Worm (Caenorhabditis elegans) whole organism, L1 larva: ENCODE measurements around the gene gos-28.

Experiments
- C04F5.9 ChIP-seq: sonication (generic microtip); optimal IDR thresholded peaks from 2 replicates; lab custom pipeline; 2016; ENCODE audit warnings: missing genetic modification characterization, missing compliant biosample characterization
- C16A3.4 ChIP-seq: fragments of 150-350 bp; optimal IDR thresholded peaks from 2 replicates; lab custom pipeline; 2014; ENCODE audit warnings: missing biosample characterization, missing genetic modification characterization
- F16B12.6 ChIP-seq: fragments of 150-350 bp; optimal IDR thresholded peaks from 2 replicates; lab custom pipeline; 2014; ENCODE audit warnings: missing biosample characterization, missing genetic modification characterization
- aly-2 ChIP-seq: fragments of 150-350 bp; optimal IDR thresholded peaks from 2 replicates; lab custom pipeline; 2014; ENCODE audit warnings: missing biosample characterization, missing genetic modification characterization
- blmp-1 ChIP-seq: fragments of 150-350 bp; optimal IDR thresholded peaks from 2 replicates; lab custom pipeline; 2014; ENCODE audit warnings: missing biosample characterization, missing genetic modification characterization
- ceh-8 ChIP-seq: fragments of 200-800 bp; sonication (Bioruptor generic); optimal IDR thresholded peaks from 2 replicates; lab custom pipeline; 2018; ENCODE audit warnings: mild to moderate bottlenecking, missing genetic modification characterization, moderate library complexity, missing compliant biosample characterization
- ceh-88 ChIP-seq: fragments of 200-800 bp; sonication (Bioruptor generic); IDR thresholded peaks from 2 replicates; pipeline ENCODE4 v1.3.6; 2022; ENCODE audit warnings: missing genetic modification characterization, missing compliant biosample characterization
- ceh-90 ChIP-seq: sonication (generic microtip); optimal IDR thresholded peaks from 2 replicates; lab custom pipeline; 2016; ENCODE audit warnings: missing genetic modification characterization, missing compliant biosample characterization
- ces-1 ChIP-seq: fragments of 150-350 bp; optimal IDR thresholded peaks from 2 replicates; lab custom pipeline; 2014; ENCODE audit warnings: missing biosample characterization, missing genetic modification reagents, missing genetic modification characterization
- dpl-1 ChIP-seq, 3 experiments: fragments of 150-350 bp in 2 of 3; sonication (generic microtip) in 1 of 3; optimal IDR thresholded peaks; 2 replicates each; lab custom pipeline; 2014 to 2017; ENCODE audit warnings: missing biosample characterization in 3 of 3, missing genetic modification characterization in 3 of 3, missing genetic modification reagents in 3 of 3
- dsc-1 ChIP-seq: sonication (generic microtip); optimal IDR thresholded peaks from 2 replicates; lab custom pipeline; 2016; ENCODE audit warnings: mild to moderate bottlenecking, missing genetic modification characterization, missing compliant biosample characterization
- efl-3 ChIP-seq: fragments of 200-800 bp; sonication (Bioruptor generic); optimal IDR thresholded peaks from 2 replicates; lab custom pipeline; 2018; ENCODE audit warnings: mild to moderate bottlenecking, missing genetic modification characterization, missing compliant biosample characterization
- egl-13 ChIP-seq: sonication (generic microtip); optimal IDR thresholded peaks from 2 replicates; lab custom pipeline; 2016; ENCODE audit warnings: missing genotype, missing genetic modification reagents, missing genetic modification characterization, missing compliant biosample characterization
- ets-5 ChIP-seq: fragments of 200-800 bp; sonication (Bioruptor generic); IDR thresholded peaks from 2 replicates; pipeline ENCODE4 v1.3.6; 2022; ENCODE audit warnings: missing genetic modification characterization, missing compliant biosample characterization
- grh-1 ChIP-seq: fragments of 200-800 bp; sonication (Bioruptor generic); IDR thresholded peaks from 2 replicates; pipeline ENCODE4 v1.3.6; 2022; ENCODE audit warnings: missing genetic modification reagents, missing genetic modification characterization, missing compliant biosample characterization
- irx-1 ChIP-seq: sonication (generic microtip); optimal IDR thresholded peaks from 2 replicates; lab custom pipeline; 2016; ENCODE audit warnings: missing genetic modification characterization, missing compliant biosample characterization
- isw-1 ChIP-seq: fragments of 200-800 bp; sonication (Bioruptor generic); IDR thresholded peaks from 2 replicates; pipeline ENCODE4 v1.3.6; 2022; ENCODE audit warnings: missing genetic modification characterization, missing compliant biosample characterization
- jun-1 ChIP-seq: fragments of 150-350 bp; optimal IDR thresholded peaks from 2 replicates; lab custom pipeline; 2014; ENCODE audit warnings: missing biosample characterization, missing genetic modification reagents, missing genetic modification characterization
- lin-13 ChIP-seq: fragments of 150-350 bp; optimal IDR thresholded peaks from 2 replicates; lab custom pipeline; 2014; ENCODE audit warnings: missing biosample characterization, missing genetic modification reagents, missing genetic modification characterization
- lin-14 ChIP-seq: fragments of 200-800 bp; sonication (Bioruptor generic); optimal IDR thresholded peaks from 2 replicates; lab custom pipeline; 2018; ENCODE audit warnings: mild to moderate bottlenecking, missing genetic modification characterization, moderate library complexity, missing compliant biosample characterization
- lin-15B ChIP-seq: fragments of 150-350 bp; sonication (generic microtip); optimal IDR thresholded peaks from 3 replicates; lab custom pipeline; 2014; ENCODE audit warnings: missing biosample characterization, missing genetic modification characterization
- lin-35 ChIP-seq, 2 experiments: fragments of 150-350 bp; optimal IDR thresholded peaks; 2 replicates each; lab custom pipeline; 2014; ENCODE audit warnings: missing biosample characterization in 2 of 2, missing genetic modification characterization in 2 of 2, missing genetic modification reagents in 2 of 2
- lin-39 ChIP-seq: fragments of 150-350 bp; optimal IDR thresholded peaks from 2 replicates; lab custom pipeline; 2014; ENCODE audit warnings: missing biosample characterization, missing genetic modification reagents, missing genetic modification characterization
- lir-3 ChIP-seq: sonication (generic microtip); optimal IDR thresholded peaks from 2 replicates; lab custom pipeline; 2016; ENCODE audit warnings: mild to moderate bottlenecking, missing genetic modification characterization, moderate library complexity, missing compliant biosample characterization; ENCODE audit not compliant: poor library complexity
- mep-1 ChIP-seq: fragments of 150-350 bp; optimal IDR thresholded peaks from 2 replicates; lab custom pipeline; 2014; ENCODE audit warnings: missing biosample characterization, missing genetic modification characterization
- nhr-47 ChIP-seq: sonication (generic microtip); optimal IDR thresholded peaks from 2 replicates; lab custom pipeline; 2016; ENCODE audit warnings: mild to moderate bottlenecking, missing genetic modification characterization, moderate library complexity, missing compliant biosample characterization
- nhr-71 ChIP-seq: sonication (generic microtip); optimal IDR thresholded peaks from 2 replicates; lab custom pipeline; 2016; ENCODE audit warnings: mild to moderate bottlenecking, missing genetic modification characterization, moderate library complexity, missing compliant biosample characterization
- nhr-76 ChIP-seq: sonication (generic microtip); optimal IDR thresholded peaks from 2 replicates; lab custom pipeline; 2017; ENCODE audit warnings: missing biosample characterization, missing genetic modification characterization
- nhr-85 ChIP-seq: sonication (generic microtip); peaks from one replicate; lab custom pipeline; 2016; ENCODE audit warnings: missing genetic modification characterization, inconsistent platforms, missing compliant biosample characterization
- rnt-1 ChIP-seq: sonication (generic microtip); optimal IDR thresholded peaks from 2 replicates; lab custom pipeline; 2016; ENCODE audit warnings: mild to moderate bottlenecking, missing genetic modification characterization, moderate library complexity, missing compliant biosample characterization
- skn-1 ChIP-seq: fragments of 150-350 bp; optimal IDR thresholded peaks from 2 replicates; lab custom pipeline; 2014; ENCODE audit warnings: missing biosample characterization, missing genetic modification characterization
- snpc-4 ChIP-seq: fragments of 150-350 bp; optimal IDR thresholded peaks from 2 replicates; lab custom pipeline; 2014; ENCODE audit warnings: missing biosample characterization, missing genetic modification characterization
- snu-23 ChIP-seq: sonication (generic microtip); optimal IDR thresholded peaks from 2 replicates; lab custom pipeline; 2016; ENCODE audit warnings: missing genetic modification characterization, missing compliant biosample characterization
- sox-4 ChIP-seq: sonication (generic microtip); optimal IDR thresholded peaks from 2 replicates; lab custom pipeline; 2016; ENCODE audit warnings: missing genetic modification characterization, missing compliant biosample characterization
- sptf-1 ChIP-seq: fragments of 150-350 bp; optimal IDR thresholded peaks from 2 replicates; lab custom pipeline; 2014; ENCODE audit warnings: missing biosample characterization, missing genetic modification characterization
- sup-37 ChIP-seq: fragments of 200-800 bp; sonication (Bioruptor generic); optimal IDR thresholded peaks from 2 replicates; lab custom pipeline; 2018; ENCODE audit warnings: mild to moderate bottlenecking, missing genetic modification characterization, missing compliant biosample characterization
- tbx-2 ChIP-seq: sonication (generic microtip); optimal IDR thresholded peaks from 2 replicates; lab custom pipeline; 2016; ENCODE audit warnings: missing genetic modification characterization, missing compliant biosample characterization
- tlp-1 ChIP-seq: fragments of 150-350 bp; optimal IDR thresholded peaks from 2 replicates; lab custom pipeline; 2014; ENCODE audit warnings: missing biosample characterization, missing genetic modification characterization
- unc-62 ChIP-seq: fragments of 150-350 bp; optimal IDR thresholded peaks from 2 replicates; lab custom pipeline; 2014; ENCODE audit warnings: missing biosample characterization, missing genetic modification reagents, missing genetic modification characterization
- unc-86 ChIP-seq: sonication (generic microtip); optimal IDR thresholded peaks from 2 replicates; lab custom pipeline; 2016; ENCODE audit warnings: missing genetic modification characterization, missing compliant biosample characterization
- xbp-1 ChIP-seq: sonication (generic microtip); optimal IDR thresholded peaks from 2 replicates; lab custom pipeline; 2016; ENCODE audit warnings: missing genetic modification characterization, missing compliant biosample characterization
- zag-1 ChIP-seq: fragments of 150-350 bp; optimal IDR thresholded peaks from 2 replicates; lab custom pipeline; 2014; ENCODE audit warnings: missing biosample characterization, missing genetic modification characterization
- zip-4 ChIP-seq: fragments of 200-800 bp; sonication (Bioruptor generic); optimal IDR thresholded peaks from 2 replicates; lab custom pipeline; 2018; ENCODE audit warnings: mild to moderate bottlenecking, missing genetic modification characterization, moderate library complexity, missing compliant biosample characterization
- ztf-11 ChIP-seq, 2 experiments: sonication (generic microtip); optimal IDR thresholded peaks; 2 replicates each; lab custom pipeline; 2016 to 2017; ENCODE audit warnings: missing genetic modification characterization in 2 of 2, missing biosample characterization in 1 of 2, missing compliant biosample characterization in 1 of 2

The gos-28 gene

DNA sequence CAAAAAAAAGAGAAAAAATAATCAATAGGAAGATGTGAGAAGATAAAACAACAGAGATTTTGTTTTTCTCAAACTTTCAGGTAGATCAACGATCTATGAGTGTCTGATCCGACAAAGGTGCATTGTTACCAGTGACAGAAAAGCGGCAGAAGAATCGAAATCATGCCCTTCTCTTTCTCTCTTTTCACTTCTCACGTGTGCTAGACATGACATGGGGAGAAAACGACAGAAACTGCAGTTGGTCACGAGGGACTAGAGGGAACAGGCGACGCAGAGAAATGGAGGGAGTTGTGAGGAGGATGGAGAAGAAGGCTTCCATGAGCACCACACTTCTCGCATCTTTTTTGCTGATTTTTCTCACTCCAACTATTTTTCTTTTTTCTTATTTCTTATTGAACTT lies 13.8 kb downstream of the gos-28 start, which contains the start of gene F56C9.10 (continued):
- peak; percentile 52 for TF ChIP-seq dsc-1 (tag; lab: Kevin White, UChicago)
- no peak for TF ChIP-seq tlp-1
- TF ChIP-seq egl-13 (tag; lab: Kevin White, UChicago): peak; percentile 51
- TF ChIP-seq C04F5.9: peak; percentile 42
- peak; percentile 34 for TF ChIP-seq aly-2 (tag; lab: Kevin White, UChicago)
- peak; percentile 59 for TF ChIP-seq lir-3
- no peak for TF ChIP-seq nhr-76 (tag; lab: Kevin White, UChicago)
- TF ChIP-seq jun-1: peak; percentile 49
- TF ChIP-seq irx-1: peak; percentile 60
- TF ChIP-seq lin-15B (tag; lab: Kevin White, UChicago): peak; percentile 40
- peak; percentile 93 for TF ChIP-seq lin-13
- TF ChIP-seq ceh-8 (GFP tag; lab: Kevin White, UChicago): no peak
- TF ChIP-seq efl-3: no peak
- TF ChIP-seq snu-23: peak; percentile 96
- TF ChIP-seq isw-1 (GFP tag; lab: Robert Waterston, UW): peak; percentile 58
- no peak for TF ChIP-seq zip-4 (GFP tag; lab: Kevin White, UChicago)
- TF ChIP-seq xbp-1 (tag; lab: Kevin White, UChicago): peak; percentile 75
- no peak for TF ChIP-seq zag-1 (tag; lab: Kevin White, UChicago)
- TF ChIP-seq lin-35 (GFP tag; optimal IDR thresholded peaks at IDR 0.05; lab: Kevin White, UChicago): peak; percentile 81 to 88
- no peak for TF ChIP-seq ceh-90 (tag; lab: Kevin White, UChicago)
- no peak for TF ChIP-seq unc-62 (GFP tag; lab: Kevin White, UChicago)
- TF ChIP-seq dpl-1 (GFP tag; optimal IDR thresholded peaks at IDR 0.05; lab: Kevin White, UChicago): peak; percentile 65 to 72 (median 69)
- peak; percentile 38 for TF ChIP-seq sup-37 (GFP tag; lab: Kevin White, UChicago)
- TF ChIP-seq lin-39 (tag; lab: Kevin White, UChicago): peak; percentile 78
- TF ChIP-seq nhr-47 (tag; lab: Kevin White, UChicago): peak; percentile 86
- TF ChIP-seq ceh-88 (GFP tag; lab: Robert Waterston, UW): 0 out of 2 replicates have a peak, but pooled peaks have one; percentile 42
- no peak for TF ChIP-seq sptf-1
- TF ChIP-seq snpc-4 (tag; lab: Kevin White, UChicago): peak; percentile 64
- TF ChIP-seq F16B12.6: peak; percentile 33
- peak; percentile 43 for TF ChIP-seq sox-4 (tag; lab: Kevin White, UChicago)
- TF ChIP-seq unc-86: peak; percentile 65
- TF ChIP-seq tbx-2: peak; percentile 85
- no peak for TF ChIP-seq ets-5 (GFP tag; lab: Robert Waterston, UW)
- peak; percentile 91 for TF ChIP-seq C16A3.4 (tag; lab: Kevin White, UChicago)
- no peak for TF ChIP-seq ztf-11 (tag; optimal IDR thresholded peaks at IDR 0.05; lab: Kevin White, UChicago)
- TF ChIP-seq grh-1 (GFP tag; lab: Robert Waterston, UW): no peak
- TF ChIP-seq ces-1 (GFP tag; lab: Kevin White, UChicago): no peak

DNA sequence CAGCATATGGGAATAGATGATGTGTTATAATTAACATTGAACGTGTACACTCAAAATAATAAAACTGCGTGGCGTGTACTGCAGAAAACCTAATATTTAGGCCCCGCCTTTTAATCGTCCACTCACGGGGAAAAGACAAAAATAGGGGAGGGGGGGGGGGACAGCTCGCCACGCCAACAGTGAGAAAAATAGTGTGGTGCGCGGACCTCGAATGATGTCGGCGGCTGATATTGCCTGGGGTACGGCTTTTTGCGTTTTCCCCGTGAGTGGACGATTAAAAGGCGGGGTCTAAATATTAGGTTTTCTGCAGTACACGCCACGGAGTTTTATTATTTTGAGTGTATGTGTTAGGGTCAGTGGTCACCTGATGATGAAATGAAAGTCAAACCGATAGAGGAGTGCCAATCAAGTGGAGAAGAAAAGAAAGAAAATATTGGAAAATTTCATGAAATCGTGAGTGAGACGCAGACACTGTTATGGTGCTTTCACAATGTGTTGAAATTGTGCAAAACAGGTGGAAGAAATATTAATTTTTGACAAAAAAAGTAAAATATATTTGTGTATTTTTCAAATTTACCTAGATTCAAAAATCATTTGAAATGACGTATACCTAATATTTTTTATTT lies 15.0 kb downstream of the gos-28 start:
- TF ChIP-seq skn-1 (tag; lab: Kevin White, UChicago): peak; percentile 40
- TF ChIP-seq nhr-85: peak; percentile 1
- TF ChIP-seq mep-1 (tag; lab: Kevin White, UChicago): peak; percentile 8
- peak; percentile 29 for TF ChIP-seq rnt-1 (tag; lab: Kevin White, UChicago)
- peak; percentile 69 for TF ChIP-seq snpc-4 (tag; lab: Kevin White, UChicago)
- peak; percentile 17 for TF ChIP-seq nhr-71
- TF ChIP-seq blmp-1 (tag; lab: Kevin White, UChicago): peak; percentile 50
- TF ChIP-seq lin-14 (GFP tag; lab: Kevin White, UChicago): peak; percentile 32
- TF ChIP-seq snu-23: peak; percentile 14
